Fruit fly (Drosophila melanogaster): ENCODE measurements around the gene Tyler.

Gene Tyler

DNA sequence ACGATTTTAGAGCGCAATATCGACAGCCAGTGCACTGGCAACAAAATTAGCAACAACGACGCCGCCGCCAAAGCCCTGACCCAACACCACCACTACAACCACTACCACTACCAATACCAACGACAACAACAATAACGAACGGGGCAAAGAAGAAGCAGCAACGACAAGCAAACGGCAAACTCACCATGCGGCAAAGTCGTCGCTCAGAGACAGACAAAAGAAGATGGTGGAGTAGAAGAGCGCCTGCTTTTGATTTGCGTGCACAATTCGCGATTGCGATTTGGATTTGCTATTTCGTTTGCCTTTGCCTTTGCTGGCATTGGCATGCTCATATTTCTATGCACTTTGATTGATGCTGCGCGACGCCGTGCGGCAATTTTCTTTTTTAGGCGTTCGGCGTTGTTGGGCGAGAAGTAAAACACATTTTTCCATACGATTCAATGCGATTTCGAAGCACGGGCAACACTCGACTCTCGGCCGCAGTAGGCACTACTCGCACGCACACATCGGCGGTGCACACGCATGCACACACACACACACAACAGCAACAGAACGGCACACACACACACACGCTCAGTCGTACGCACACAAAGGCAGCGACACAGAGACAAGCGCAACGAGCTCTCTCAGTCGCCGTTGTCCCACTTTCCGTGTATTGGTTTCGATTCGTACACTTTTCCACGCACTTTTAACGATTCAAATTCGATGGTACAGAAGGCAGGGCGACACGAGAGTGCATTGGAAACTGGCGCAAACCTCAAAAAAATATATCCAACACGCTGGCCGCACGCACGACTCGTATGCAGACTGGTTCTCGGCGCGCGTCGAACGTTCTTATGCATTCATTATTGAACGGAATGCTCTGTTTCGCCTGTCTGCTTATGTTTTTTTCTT is 26.4 kb downstream of the Tyler start (continued):
- no peak for TF ChIP-seq CG34406 (GFP tag; optimal IDR thresholded peaks at IDR 0.05)
- TF ChIP-seq salr (GFP tag; optimal IDR thresholded peaks at IDR 0.05) = no peak
- no peak for TF ChIP-seq Hr4 (GFP tag; optimal IDR thresholded peaks at IDR 0.05)
- TF ChIP-seq Sox14 (GFP tag; optimal IDR thresholded peaks at IDR 0.05) = no peak
- TF ChIP-seq Ets96B (tag; optimal IDR thresholded peaks at IDR 0.05) = no peak
- no peak for TF ChIP-seq lz (GFP tag; optimal IDR thresholded peaks at IDR 0.05)
- no peak for TF ChIP-seq CG32006 (GFP tag; optimal IDR thresholded peaks at IDR 0.05)
- TF ChIP-seq Hr39 (GFP tag; optimal IDR thresholded peaks at IDR 0.05) = no peak
- peak; percentile 15 for TF ChIP-seq CG6808 (GFP tag; optimal IDR thresholded peaks at IDR 0.05)
- TF ChIP-seq fd85E (GFP tag; optimal IDR thresholded peaks at IDR 0.05) = no peak
- no peak for TF ChIP-seq Hr38 (GFP tag; optimal IDR thresholded peaks at IDR 0.05)
- no peak for TF ChIP-seq Met (GFP tag; optimal IDR thresholded peaks at IDR 0.05)
- no peak for TF ChIP-seq OdsH (GFP tag; optimal IDR thresholded peaks at IDR 0.05)
- TF ChIP-seq Smox (GFP tag; optimal IDR thresholded peaks at IDR 0.05) = no peak
- TF ChIP-seq CG11294 (GFP tag; IDR thresholded peaks at IDR 0.05) = no peak

DNA sequence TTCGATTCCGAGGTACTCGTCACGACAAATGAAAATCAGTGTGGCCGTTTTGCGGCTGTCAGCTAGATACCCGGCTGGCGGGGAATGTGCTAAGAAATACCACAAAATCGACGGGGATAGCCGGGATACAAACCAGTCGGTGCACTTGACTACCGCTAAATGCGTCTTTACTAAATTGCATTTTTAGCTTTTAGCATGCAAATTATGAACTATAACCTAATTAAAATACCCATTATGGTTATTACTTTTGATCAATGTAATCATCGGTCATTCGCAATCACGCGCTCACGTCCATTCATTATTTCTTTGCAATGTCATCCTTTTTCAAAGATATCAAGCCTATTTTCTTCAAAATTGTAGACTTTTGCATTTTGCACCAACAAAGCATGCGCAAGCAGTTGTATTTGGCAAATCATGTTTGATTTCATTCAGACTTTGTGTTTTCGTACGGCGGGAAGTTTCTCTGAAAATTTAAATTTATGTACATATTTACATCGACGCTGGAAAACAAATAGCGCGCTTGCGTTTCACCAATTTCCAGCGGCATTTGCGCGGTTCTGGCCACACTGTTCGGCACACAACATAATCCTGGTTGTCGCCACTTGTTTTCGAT is 27.1 kb downstream of the Tyler start, which contains the start of gene Rcd-1:
Rcd-1 (plus strand) TSS at position 440 of the 613 bp plus-strand sequence.
- no peak for TF ChIP-seq topi (GFP tag; optimal IDR thresholded peaks at IDR 0.05)
- TF ChIP-seq Eip78C (GFP tag) = peak; percentile 68
- TF ChIP-seq ss (GFP tag; optimal IDR thresholded peaks at IDR 0.05) = peak in 1 of 2 experiments; percentile 12
- TF ChIP-seq fkh (GFP tag; optimal IDR thresholded peaks at IDR 0.05) = peak; percentile 90
- no peak for TF ChIP-seq net (GFP tag; optimal IDR thresholded peaks at IDR 0.05)

DNA sequence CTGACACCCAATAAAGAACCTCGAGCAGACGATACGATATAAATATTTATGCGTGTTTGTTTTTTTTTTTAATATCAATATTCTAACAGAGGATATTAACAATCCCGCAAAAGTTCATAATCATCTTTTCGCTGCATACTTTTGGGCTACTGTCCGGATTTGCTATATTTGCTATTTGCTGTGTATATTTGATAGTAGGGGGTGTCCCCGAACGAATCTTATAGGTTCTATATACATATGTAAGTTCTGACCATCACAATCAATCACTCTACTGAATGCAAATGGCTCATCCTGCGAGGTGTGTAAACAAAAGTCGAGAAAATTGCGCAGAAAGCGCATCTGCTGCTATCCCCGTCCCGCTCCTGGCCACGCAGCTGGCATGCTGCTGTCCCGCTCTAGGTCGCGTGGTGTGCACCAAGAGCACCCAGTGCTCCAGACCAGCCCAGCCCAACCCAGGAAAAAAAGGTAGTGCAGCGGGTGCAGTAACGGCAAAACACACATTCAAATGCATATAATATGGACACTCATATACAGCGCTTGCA is 29.5 kb downstream of the Tyler start:
- TF ChIP-seq CG31627 (GFP tag; optimal IDR thresholded peaks at IDR 0.05) (no peak), Hr38 (GFP tag; optimal IDR thresholded peaks at IDR 0.05) (no peak), eg (GFP tag; IDR thresholded peaks at IDR 0.05) (no peak), ss (GFP tag; optimal IDR thresholded peaks at IDR 0.05) (peak in 1 of 2 experiments; percentile 20), CG6854 (GFP tag; optimal IDR thresholded peaks at IDR 0.05) (no peak), Eip78C (GFP tag) (peak; percentile 68), Met (GFP tag; optimal IDR thresholded peaks at IDR 0.05) (no peak), CG32006 (GFP tag; optimal IDR thresholded peaks at IDR 0.05) (no peak), vri (GFP tag; optimal IDR thresholded peaks at IDR 0.05) (no peak), CG6163 (GFP tag; IDR thresholded peaks at IDR 0.05) (no peak), CG8632 (GFP tag; optimal IDR thresholded peaks at IDR 0.05) (no peak), CG9139 (GFP tag; optimal IDR thresholded peaks at IDR 0.05) (no peak)

DNA sequence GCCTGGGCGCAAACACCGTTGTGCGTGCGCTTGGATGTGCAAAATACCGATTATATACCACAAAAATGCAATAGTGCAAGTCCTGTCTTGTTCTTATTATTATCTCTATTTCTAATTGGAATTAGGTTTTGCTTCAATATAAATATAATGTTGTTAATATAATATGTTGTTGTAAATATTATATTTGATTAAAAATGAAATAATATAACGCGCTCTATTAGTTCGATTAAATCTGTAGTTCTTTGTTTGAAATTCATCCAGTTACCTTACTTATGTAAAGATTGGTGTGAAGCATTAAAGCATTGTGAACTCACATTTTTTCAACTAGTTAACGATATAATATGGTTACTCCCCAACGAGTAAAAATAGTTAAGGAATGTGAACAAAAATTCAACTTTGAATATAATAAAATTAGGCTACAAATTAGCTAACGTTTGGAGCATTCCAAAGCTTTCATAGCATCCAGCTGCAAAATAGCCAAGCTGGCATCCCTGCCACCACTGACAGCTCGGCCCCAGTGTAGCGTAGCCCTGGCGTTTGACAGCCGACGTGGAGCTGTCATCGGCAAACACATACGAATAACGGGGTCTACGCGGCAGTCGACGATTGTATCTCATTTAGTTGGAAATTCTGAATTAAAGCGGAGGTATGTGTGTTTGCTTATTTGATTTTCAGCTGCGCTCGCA is 31.6 kb downstream of the Tyler start, which contains the start of the genes CG12237 and Sec61gamma:
CG12237 (minus strand) TSS at position 51 of the 686 bp plus-strand sequence.
Sec61gamma (plus strand) TSS at position 509 of the 686 bp plus-strand sequence.
- TF ChIP-seq CG1621 (tag; optimal IDR thresholded peaks at IDR 0.05) (peak; percentile 3), achi (GFP tag; optimal IDR thresholded peaks at IDR 0.05) (peak; percentile 100), Eip78C (GFP tag) (peak; percentile 68), fkh (GFP tag; optimal IDR thresholded peaks at IDR 0.05) (no peak), svp (GFP tag) (no peak), CG6163 (GFP tag; IDR thresholded peaks at IDR 0.05) (peak; percentile 34; the same call in 1 of the 3 replicates), eg (GFP tag; IDR thresholded peaks at IDR 0.05) (0 out of 3 replicates have a peak, but pooled peaks have one; percentile 8), CG6808 (GFP tag; optimal IDR thresholded peaks at IDR 0.05) (no peak), CG32006 (GFP tag; optimal IDR thresholded peaks at IDR 0.05) (no peak), CG31627 (GFP tag; optimal IDR thresholded peaks at IDR 0.05) (peak; percentile 21), Sox14 (GFP tag; optimal IDR thresholded peaks at IDR 0.05) (peak; percentile 61), topi (GFP tag; optimal IDR thresholded peaks at IDR 0.05) (no peak), vri (GFP tag; optimal IDR thresholded peaks at IDR 0.05) (no peak), lz (GFP tag; optimal IDR thresholded peaks at IDR 0.05) (no peak), CG8632 (GFP tag; optimal IDR thresholded peaks at IDR 0.05) (no peak), Gug (GFP tag; IDR thresholded peaks at IDR 0.05) (no peak)
